Worm (Caenorhabditis elegans) whole organism, late embryonic: ENCODE results near the gene F07E5.12.

ENCODE experiments used
- K09A11.1 ChIP-seq: sonication (generic microtip); optimal IDR thresholded peaks from 2 replicates; lab custom pipeline; 2017; ENCODE audit warnings: antibody characterized with exemption, mild to moderate bottlenecking, missing genetic modification characterization, missing compliant biosample characterization; ENCODE audit not compliant: insufficient read depth
- ama-1 ChIP-seq: fragments of 150-350 bp; optimal IDR thresholded peaks from 2 replicates; lab custom pipeline; 2014
- ceh-24 ChIP-seq: sonication (generic microtip); optimal IDR thresholded peaks from 2 replicates; lab custom pipeline; 2016; ENCODE audit warnings: mild to moderate bottlenecking, missing genetic modification characterization, missing compliant biosample characterization
- ceh-31 ChIP-seq: sonication (generic microtip); optimal IDR thresholded peaks from 2 replicates; lab custom pipeline; 2016; ENCODE audit warnings: missing genetic modification characterization, missing compliant biosample characterization
- che-1 ChIP-seq: sonication (generic microtip); optimal IDR thresholded peaks from 2 replicates; lab custom pipeline; 2016; ENCODE audit warnings: mild to moderate bottlenecking, missing genetic modification characterization, missing compliant biosample characterization
- dmd-4 ChIP-seq: sonication (generic microtip); optimal IDR thresholded peaks from 2 replicates; lab custom pipeline; 2016; ENCODE audit warnings: borderline replicate concordance, missing genetic modification characterization, missing compliant biosample characterization
- fkh-10 ChIP-seq: fragments of 150-350 bp; optimal IDR thresholded peaks from 2 replicates; lab custom pipeline; 2014; ENCODE audit warnings: missing biosample characterization, missing genetic modification reagents, missing genetic modification characterization
- nhr-11 ChIP-seq: fragments of 150-350 bp; optimal IDR thresholded peaks from 2 replicates; lab custom pipeline; 2014; ENCODE audit warnings: missing biosample characterization, missing genetic modification characterization

- TF ChIP-seq K09A11.1 (tag; lab: Kevin White, UChicago) (no peak), che-1 (no peak), dmd-4 (tag; lab: Kevin White, UChicago) (no peak), ama-1 (lab: Kevin White, UChicago) (no peak), nhr-11 (no peak), ceh-31 (tag; lab: Kevin White, UChicago) (no peak), fkh-10 (GFP tag; lab: Kevin White, UChicago) (no peak), ceh-24 (tag; lab: Kevin White, UChicago) (no peak)
Observed at ce11 chrII:2094924-2095650, 27.3 kb downstream of the F07E5.12 start, which contains the start of gene T16A1.2.
